Worm (Caenorhabditis elegans): ENCODE data around the gene F35H12.5.

The F35H12.5 gene

DNA sequence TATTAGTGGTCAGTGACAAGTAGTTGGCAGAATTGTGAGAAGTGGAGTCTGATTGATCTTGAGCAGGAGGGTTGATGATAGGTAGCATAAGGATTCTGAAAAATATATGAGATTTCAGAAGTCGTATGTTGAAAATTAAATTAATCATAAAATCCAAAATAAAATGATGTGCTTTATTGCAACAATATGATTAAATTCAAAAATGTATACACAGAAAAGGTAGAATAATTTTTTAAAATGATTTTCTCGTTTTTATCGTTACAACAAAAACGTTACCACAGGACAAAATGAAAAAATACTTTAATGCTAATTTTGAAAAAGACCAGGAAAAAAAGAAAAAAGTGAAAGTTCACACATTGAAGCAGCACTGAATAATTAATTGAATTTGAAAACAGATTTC lies 15.7 kb upstream of the F35H12.5 start, which contains the start of gene ZC13.10:
Gene ZC13.10 (minus strand): TSS at position 101 of the 400 bp plus-strand sequence.
- TF ChIP-seq dmd-4 (tag; optimal IDR thresholded peaks at IDR 0.05) = no peak
- TF ChIP-seq nhr-129 (tag; optimal IDR thresholded peaks at IDR 0.05) = no peak
- no peak for TF ChIP-seq ama-1 (optimal IDR thresholded peaks at IDR 0.05)
- TF ChIP-seq skn-1 (tag; optimal IDR thresholded peaks at IDR 0.05) = no peak
- no peak for TF ChIP-seq nhr-21 (tag; optimal IDR thresholded peaks at IDR 0.05)
- TF ChIP-seq ceh-16 (tag; optimal IDR thresholded peaks at IDR 0.05) = no peak
- TF ChIP-seq unc-39 (tag; optimal IDR thresholded peaks at IDR 0.05) = no peak
- TF ChIP-seq unc-55 (GFP tag; optimal IDR thresholded peaks at IDR 0.05) = no peak
- no peak for TF ChIP-seq ztf-1 (GFP tag; conservative IDR thresholded peaks at IDR 0.05)
- TF ChIP-seq egl-27 (tag; optimal IDR thresholded peaks at IDR 0.05) = no peak
- TF ChIP-seq F13H6.1 (tag; optimal IDR thresholded peaks at IDR 0.05) = no peak
- no peak for TF ChIP-seq nhr-6 (tag; optimal IDR thresholded peaks at IDR 0.05)
- TF ChIP-seq ztf-11 (tag; optimal IDR thresholded peaks at IDR 0.05) = no peak
- TF ChIP-seq ceh-82 (tag; optimal IDR thresholded peaks at IDR 0.05) = no peak

- TF ChIP-seq lin-11 (tag; optimal IDR thresholded peaks at IDR 0.05) (peak; percentile 46), C34F6.9 (tag; optimal IDR thresholded peaks at IDR 0.05) (peak; percentile 42), skn-1 (tag; optimal IDR thresholded peaks at IDR 0.05) (no peak), unc-55 (GFP tag; optimal IDR thresholded peaks at IDR 0.05) (peak; percentile 48), nhr-6 (tag; optimal IDR thresholded peaks at IDR 0.05) (no peak), sma-9 (GFP tag; optimal IDR thresholded peaks at IDR 0.05) (peak; percentile 1), sma-9 (tag; optimal IDR thresholded peaks at IDR 0.05) (no peak), ztf-4 (tag; optimal IDR thresholded peaks at IDR 0.05) (no peak), crh-2 (tag; optimal IDR thresholded peaks at IDR 0.05) (peak; percentile 2)
Observed at ce11 chrX:910337-910736, 7.9 kb upstream of the F35H12.5 start.

DNA sequence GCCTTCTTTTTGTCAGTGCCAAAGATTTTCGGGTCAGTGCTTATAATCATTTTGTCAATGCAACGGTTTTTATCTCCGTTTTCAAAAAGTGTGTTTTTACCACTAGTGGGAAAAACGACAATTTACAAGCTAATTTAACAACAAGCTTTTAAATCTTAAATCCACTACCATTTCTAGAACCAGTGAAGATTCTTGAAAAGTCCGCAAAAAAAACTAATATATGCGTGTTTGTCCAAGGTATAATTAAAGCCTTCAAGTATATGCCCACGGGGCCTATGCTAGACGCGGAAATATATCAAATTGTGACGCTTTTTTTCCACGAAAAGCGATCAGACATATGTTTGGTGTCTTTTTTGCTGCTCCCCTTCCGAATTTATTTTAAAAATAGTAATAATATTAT lies 5.6 kb upstream of the F35H12.5 start:
- TF ChIP-seq sma-9 (GFP tag; optimal IDR thresholded peaks at IDR 0.05) (no peak), sma-9 (tag; optimal IDR thresholded peaks at IDR 0.05) (no peak), unc-39 (tag; optimal IDR thresholded peaks at IDR 0.05) (no peak), dmd-4 (tag; optimal IDR thresholded peaks at IDR 0.05) (no peak), gmeb-1 (tag; optimal IDR thresholded peaks at IDR 0.05) (no peak), sem-4 (tag; optimal IDR thresholded peaks at IDR 0.05) (no peak), ceh-16 (tag; optimal IDR thresholded peaks at IDR 0.05) (no peak), aly-2 (tag; optimal IDR thresholded peaks at IDR 0.05) (no peak), mdl-1 (tag; optimal IDR thresholded peaks at IDR 0.05) (no peak), snpc-4 (tag; optimal IDR thresholded peaks at IDR 0.05) (no peak), lin-13 (GFP tag; optimal IDR thresholded peaks at IDR 0.05) (no peak), nhr-129 (tag; optimal IDR thresholded peaks at IDR 0.05) (no peak), lin-39 (tag; optimal IDR thresholded peaks at IDR 0.05) (no peak), nhr-11 (tag; optimal IDR thresholded peaks at IDR 0.05) (no peak), unc-55 (GFP tag; optimal IDR thresholded peaks at IDR 0.05) (no peak), ztf-1 (GFP tag; conservative IDR thresholded peaks at IDR 0.05) (no peak)

DNA sequence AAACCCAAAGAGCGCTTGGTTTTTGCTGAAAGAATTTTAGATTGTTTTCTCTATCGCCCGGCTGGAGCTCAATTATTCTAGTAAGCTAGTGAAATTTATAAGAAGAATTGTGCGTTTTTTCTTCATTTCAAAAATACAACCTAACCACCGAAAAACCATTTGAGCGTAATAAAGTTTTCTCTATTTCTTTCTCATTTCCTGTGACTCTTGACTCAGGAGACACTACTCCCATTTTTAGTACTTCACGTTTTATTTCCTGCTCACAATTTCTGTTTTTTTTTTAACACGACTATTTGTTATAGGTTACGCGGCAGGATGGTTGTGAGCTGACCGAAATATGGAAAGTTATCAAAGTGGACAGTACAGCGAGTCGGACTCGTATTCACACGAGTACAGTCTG lies 5.2 kb upstream of the F35H12.5 start, which contains the start of gene F35H12.6:
Gene F35H12.6 (plus strand): TSS at position 301 of the 400 bp plus-strand sequence.
- TF ChIP-seq unc-39 (tag; optimal IDR thresholded peaks at IDR 0.05) (no peak), nhr-12 (tag; optimal IDR thresholded peaks at IDR 0.05) (no peak), nhr-77 (tag; optimal IDR thresholded peaks at IDR 0.05) (no peak), elt-1 (tag; optimal IDR thresholded peaks at IDR 0.05) (no peak), R02D3.7 (tag; optimal IDR thresholded peaks at IDR 0.05) (no peak), crh-2 (tag; optimal IDR thresholded peaks at IDR 0.05) (no peak), sma-9 (GFP tag; optimal IDR thresholded peaks at IDR 0.05) (no peak), sma-9 (tag; optimal IDR thresholded peaks at IDR 0.05) (no peak), nhr-25 (tag; optimal IDR thresholded peaks at IDR 0.05) (no peak), Y55F3AM.14 (GFP tag; optimal IDR thresholded peaks at IDR 0.05) (no peak), blmp-1 (tag; optimal IDR thresholded peaks at IDR 0.05; ENCODE audit: insufficient read depth) (no peak), zag-1 (tag; optimal IDR thresholded peaks at IDR 0.05) (no peak), aly-2 (tag; optimal IDR thresholded peaks at IDR 0.05) (no peak), ama-1 (optimal IDR thresholded peaks at IDR 0.05) (no peak), alr-1 (tag; optimal IDR thresholded peaks at IDR 0.05) (no peak), ZK546.5 (tag; optimal IDR thresholded peaks at IDR 0.05) (no peak)

Data from whole organism, L2 larva.